Fruit fly (Drosophila melanogaster) whole organism, wandering third instar larva: ENCODE measurements around the gene CG11030.

Source experiments
- CG32264 ChIP-seq: fragments of 200-800 bp; sonication (Bioruptor generic); optimal IDR thresholded peaks from 2 replicates; lab custom pipeline; 2016; ENCODE audit warnings: missing biosample characterization, missing genetic modification characterization
- CG9705 ChIP-seq: fragments of 200-800 bp; sonication (Bioruptor generic); optimal IDR thresholded peaks from 2 replicates; lab custom pipeline; 2018; ENCODE audit warnings: missing biosample characterization, mild to moderate bottlenecking, missing genetic modification characterization
- CrebA ChIP-seq: fragments of 200-800 bp; sonication (Bioruptor generic); optimal IDR thresholded peaks from 2 replicates; lab custom pipeline; 2016; ENCODE audit warnings: missing biosample characterization, mild to moderate bottlenecking, missing genetic modification characterization, borderline replicate concordance
- GATAd ChIP-seq: sonication (Bioruptor generic); optimal IDR thresholded peaks from 2 replicates; lab custom pipeline; 2016; ENCODE audit warnings: missing biosample characterization, missing genetic modification characterization
- HLH106 ChIP-seq: fragments of 200-800 bp; optimal IDR thresholded peaks from 3 replicates; lab custom pipeline; 2019; ENCODE audit warnings: missing biosample characterization, mild to moderate bottlenecking, missing genetic modification characterization, moderate library complexity
- Hnf4 ChIP-seq: fragments of 200-800 bp; sonication (Bioruptor generic); optimal IDR thresholded peaks from 2 replicates; lab custom pipeline; 2016; ENCODE audit warnings: missing biosample characterization, mild to moderate bottlenecking, missing genetic modification characterization
- Hr78 ChIP-seq: fragments of >200 bp; optimal IDR thresholded peaks from 2 replicates; lab custom pipeline; 2017; ENCODE audit warnings: missing biosample characterization, missing genetic modification characterization
- Hr83 ChIP-seq: fragments of 200-300 bp; sonication (Bioruptor generic); optimal IDR thresholded peaks from 2 replicates; lab custom pipeline; 2016; ENCODE audit warnings: missing biosample characterization, mild to moderate bottlenecking, missing genetic modification characterization, moderate library complexity; ENCODE audit not compliant: poor library complexity, severe bottlenecking
- Jra ChIP-seq: sonication (Bioruptor generic); optimal IDR thresholded peaks from 2 replicates; lab custom pipeline; 2016; ENCODE audit warnings: missing biosample characterization, missing genetic modification characterization
- Mio ChIP-seq: sonication (Bioruptor generic); optimal IDR thresholded peaks from 2 replicates; lab custom pipeline; 2016; ENCODE audit warnings: missing biosample characterization, missing genetic modification characterization
- Myc ChIP-seq: fragments of >200 bp; optimal IDR thresholded peaks from 2 replicates; lab custom pipeline; 2017
- N ChIP-seq: fragments of >200 bp; optimal IDR thresholded peaks from 2 replicates; lab custom pipeline; 2018; ENCODE audit warnings: missing biosample characterization, missing external identifiers, missing genetic modification characterization
- OdsH ChIP-seq: fragments of 200-800 bp; sonication (Bioruptor generic); optimal IDR thresholded peaks from 2 replicates; lab custom pipeline; 2016; ENCODE audit warnings: missing biosample characterization, mild to moderate bottlenecking, missing genetic modification characterization
- Rel ChIP-seq, 2 experiments: fragments of 200-800 bp; sonication (Bioruptor generic) in 1 of 2; optimal IDR thresholded peaks; 2 replicates in 1 of 2; 3 replicates in 1 of 2; lab custom pipeline; 2016 to 2019; ENCODE audit warnings: mild to moderate bottlenecking in 2 of 2, missing biosample characterization in 2 of 2, missing genetic modification characterization in 2 of 2, moderate library complexity in 1 of 2
- Sp1 ChIP-seq: fragments of 200-800 bp; sonication (Bioruptor generic); optimal IDR thresholded peaks from 3 replicates; lab custom pipeline; 2019; ENCODE audit warnings: missing biosample characterization, mild to moderate bottlenecking, missing genetic modification characterization, moderate library complexity
- Vsx2 ChIP-seq: fragments of 200-300, 225-300 bp; sonication (Bioruptor generic); optimal IDR thresholded peaks from 2 replicates; lab custom pipeline; 2018; ENCODE audit warnings: missing biosample characterization, missing genetic modification characterization; ENCODE audit not compliant: partially characterized antibody
- br ChIP-seq: fragments of 200-800 bp; sonication (Bioruptor generic); optimal IDR thresholded peaks from 2 replicates; lab custom pipeline; 2016; ENCODE audit warnings: missing biosample characterization, missing genetic modification characterization
- brk ChIP-seq: fragments of 200-800 bp; sonication (Bioruptor generic); optimal IDR thresholded peaks from 2 replicates; lab custom pipeline; 2016; ENCODE audit warnings: missing biosample characterization, mild to moderate bottlenecking, missing genetic modification characterization
- dmrt93B ChIP-seq: fragments of 200-800 bp; sonication (Bioruptor generic); optimal IDR thresholded peaks from 2 replicates; lab custom pipeline; 2018; ENCODE audit warnings: missing biosample characterization, mild to moderate bottlenecking, missing genetic modification characterization
- dsf ChIP-seq: sonication (Bioruptor generic); optimal IDR thresholded peaks from 2 replicates; lab custom pipeline; 2016; ENCODE audit warnings: missing biosample characterization, missing genetic modification characterization, borderline replicate concordance
- ey ChIP-seq: fragments of 200-800 bp; sonication (Bioruptor generic); optimal IDR thresholded peaks from 2 replicates; lab custom pipeline; 2016; ENCODE audit warnings: missing biosample characterization, missing genetic modification characterization
- foxo ChIP-seq, 2 experiments: fragments of 200-800 bp; sonication (Bioruptor generic); optimal IDR thresholded peaks; 2 replicates in 1 of 2; 3 replicates in 1 of 2; lab custom pipeline; 2016 to 2017; ENCODE audit warnings: missing biosample characterization in 2 of 2, missing genetic modification characterization in 2 of 2
- fru ChIP-seq: fragments of 200-800 bp; sonication (Bioruptor generic); optimal IDR thresholded peaks from 3 replicates; lab custom pipeline; 2016; ENCODE audit warnings: missing biosample characterization, mild to moderate bottlenecking, missing genetic modification characterization
- h ChIP-seq: fragments of 200-800 bp; sonication (Bioruptor generic); optimal IDR thresholded peaks from 3 replicates; lab custom pipeline; 2016; ENCODE audit warnings: missing biosample characterization, mild to moderate bottlenecking, missing genetic modification characterization
- psq ChIP-seq: fragments of 200-800 bp; sonication (Bioruptor generic); optimal IDR thresholded peaks from 3 replicates; lab custom pipeline; 2017; ENCODE audit warnings: missing biosample characterization, mild to moderate bottlenecking, missing genetic modification characterization, moderate library complexity
- rgr ChIP-seq: fragments of 200-800 bp; sonication (Bioruptor generic); optimal IDR thresholded peaks from 3 replicates; lab custom pipeline; 2016; ENCODE audit warnings: missing biosample characterization, mild to moderate bottlenecking, missing genetic modification characterization
- sage ChIP-seq: fragments of 200-800 bp; sonication (Bioruptor generic); optimal IDR thresholded peaks from 2 replicates; lab custom pipeline; 2016; ENCODE audit warnings: missing biosample characterization, mild to moderate bottlenecking, missing genetic modification characterization
- sv ChIP-seq: fragments of 200-800 bp; sonication (Bioruptor generic); optimal IDR thresholded peaks from 3 replicates; lab custom pipeline; 2016; ENCODE audit warnings: missing biosample characterization, missing genetic modification characterization
- tai ChIP-seq: sonication (Bioruptor generic); optimal IDR thresholded peaks from 2 replicates; lab custom pipeline; 2016; ENCODE audit warnings: missing biosample characterization, missing genetic modification characterization
- usp ChIP-seq: fragments of >200 bp; optimal IDR thresholded peaks from 2 replicates; lab custom pipeline; 2017; ENCODE audit warnings: missing biosample characterization, missing genetic modification characterization
- woc ChIP-seq: sonication (Bioruptor generic); optimal IDR thresholded peaks from 2 replicates; lab custom pipeline; 2016; ENCODE audit warnings: missing biosample characterization, mild to moderate bottlenecking, missing genetic modification characterization

CG11030 gene

dm6 chr2L:5745857-5746256, 21.4 kb downstream of the CG11030 start, which contains the start of gene CG11029:
CG11029 (plus strand) TSS chr2L:5746157.
- no peak for TF ChIP-seq Myc (lab: Kevin White, UChicago)
- no peak for TF ChIP-seq rgr
- TF ChIP-seq br (GFP tag; lab: Kevin White, UChicago): no peak
- TF ChIP-seq Jra: no peak
- no peak for TF ChIP-seq Hr83 (GFP tag; lab: Kevin White, UChicago)
- no peak for TF ChIP-seq sage (GFP tag; lab: Kevin White, UChicago)
- TF ChIP-seq, all 38 proteins: peak for 0

dm6 chr2L:5748188-5748587, 23.7 kb downstream of the CG11030 start:
- TF ChIP-seq br (GFP tag; lab: Kevin White, UChicago): no peak
- no peak for TF ChIP-seq Hr83 (GFP tag; lab: Kevin White, UChicago)
- TF ChIP-seq GATAd (GFP tag; lab: Kevin White, UChicago): no peak
- TF ChIP-seq sage (GFP tag; lab: Kevin White, UChicago): no peak
- TF ChIP-seq Hnf4 (GFP tag; lab: Kevin White, UChicago): no peak
- TF ChIP-seq h (GFP tag; lab: Kevin White, UChicago): no peak
- no peak for TF ChIP-seq woc
- TF ChIP-seq CG9705: no peak
- no peak for TF ChIP-seq Jra

dm6 chr2L:5751448-5751847, 27.0 kb downstream of the CG11030 start:
- TF ChIP-seq psq (GFP tag; lab: Kevin White, UChicago) (peak; percentile 42), OdsH (peak; percentile 38), dsf (GFP tag; lab: Kevin White, UChicago) (no peak), h (GFP tag; lab: Kevin White, UChicago) (peak; percentile 50), foxo (GFP tag; optimal IDR thresholded peaks at IDR 0.05; lab: Kevin White, UChicago) (peak in 1 of 2 experiments; percentile 28), woc (peak; percentile 50), HLH106 (tag; lab: Kevin White, UChicago) (peak; percentile 31), Sp1 (GFP tag; lab: Kevin White, UChicago) (peak; percentile 24), br (GFP tag; lab: Kevin White, UChicago) (peak; percentile 28), ey (peak; percentile 40), Mio (GFP tag; lab: Kevin White, UChicago) (no peak), rgr (peak; percentile 33), usp (no peak), fru (GFP tag; lab: Kevin White, UChicago) (peak; percentile 55)

dm6 chr2L:5765139-5765538, 40.7 kb downstream of the CG11030 start:
- TF ChIP-seq rgr: no peak
- no peak for TF ChIP-seq usp
- TF ChIP-seq Hr78 (GFP tag; lab: Kevin White, UChicago): no peak
- no peak for TF ChIP-seq brk (GFP tag; lab: Kevin White, UChicago)
- no peak for TF ChIP-seq CrebA (GFP tag; lab: Kevin White, UChicago)
- TF ChIP-seq dmrt93B (GFP tag; lab: Kevin White, UChicago): no peak
- TF ChIP-seq sv (GFP tag; lab: Kevin White, UChicago): no peak
- no peak for TF ChIP-seq Vsx2 (GFP tag; lab: Kevin White, UChicago)
- no peak for TF ChIP-seq Rel (GFP tag; optimal IDR thresholded peaks at IDR 0.05; lab: Kevin White, UChicago)
- no peak for TF ChIP-seq Rel (tag; optimal IDR thresholded peaks at IDR 0.05; lab: Kevin White, UChicago)
- TF ChIP-seq tai (GFP tag; lab: Kevin White, UChicago): no peak
- TF ChIP-seq ey: no peak
- no peak for TF ChIP-seq CG32264 (GFP tag; lab: Kevin White, UChicago)
- TF ChIP-seq Mio (GFP tag; lab: Kevin White, UChicago): no peak
- TF ChIP-seq N (GFP tag; lab: Kevin White, UChicago): no peak
- TF ChIP-seq CG9705: no peak
- TF ChIP-seq dsf (GFP tag; lab: Kevin White, UChicago): no peak
- TF ChIP-seq Sp1 (GFP tag; lab: Kevin White, UChicago): no peak
- TF ChIP-seq sage (GFP tag; lab: Kevin White, UChicago): no peak
- no peak for TF ChIP-seq woc

- no peak for TF ChIP-seq sage (GFP tag; lab: Kevin White, UChicago)
- no peak for TF ChIP-seq HLH106 (tag; lab: Kevin White, UChicago)
- no peak for TF ChIP-seq Hr78 (GFP tag; lab: Kevin White, UChicago)
- no peak for TF ChIP-seq CG32264 (GFP tag; lab: Kevin White, UChicago)
- no peak for TF ChIP-seq Rel (GFP tag; optimal IDR thresholded peaks at IDR 0.05; lab: Kevin White, UChicago)
- TF ChIP-seq Rel (tag; optimal IDR thresholded peaks at IDR 0.05; lab: Kevin White, UChicago): peak; percentile 27
Measured at dm6 chr2L:5766042-5766441, 41.6 kb downstream of the CG11030 start, which contains the start of gene obst-E. obst-E (minus strand) TSS chr2L:5766142.
